Fruit fly (Drosophila melanogaster): ENCODE results near the gene Ets96B.
A peak's percentile ranks its signal among the peaks of the same experiment; 100 is the strongest.

Ets96B gene

dm6 chr3R:24810844-24811625 lies 23.2 kb downstream of the Ets96B start (continued):
- no peak for TF ChIP-seq Bgb (GFP tag; IDR thresholded peaks at IDR 0.05; ENCODE audit: partially characterized antibody)
- TF ChIP-seq pnt (GFP tag; optimal IDR thresholded peaks at IDR 0.05) = peak; percentile 70
- TF ChIP-seq CG2202 (tag; optimal IDR thresholded peaks at IDR 0.05) = peak; percentile 54
- peak; percentile 74 for TF ChIP-seq CG8089 (GFP tag; optimal IDR thresholded peaks at IDR 0.05)
- TF ChIP-seq al (GFP tag; IDR thresholded peaks at IDR 0.05) = peak; percentile 87
- TF ChIP-seq Vsx1 (GFP tag; optimal IDR thresholded peaks at IDR 0.05) = peak; percentile 66
- TF ChIP-seq knrl (GFP tag; IDR thresholded peaks at IDR 0.05; ENCODE audit: partially characterized antibody) = no peak
- TF ChIP-seq Hmx (GFP tag; optimal IDR thresholded peaks at IDR 0.05) = peak; percentile 3
- TF ChIP-seq CG18764 (GFP tag; optimal IDR thresholded peaks at IDR 0.05) = peak; percentile 72
- TF ChIP-seq Nf-YC (tag; optimal IDR thresholded peaks at IDR 0.05) = peak; percentile 72
- peak; percentile 89 for TF ChIP-seq zfh2 (GFP tag; optimal IDR thresholded peaks at IDR 0.05)
- peak; percentile 33 for TF ChIP-seq CG17186 (GFP tag; optimal IDR thresholded peaks at IDR 0.05)
- peak; percentile 41 for TF ChIP-seq TFAM (GFP tag; optimal IDR thresholded peaks at IDR 0.05)
- TF ChIP-seq CG7839 (tag; optimal IDR thresholded peaks at IDR 0.05) = peak; percentile 92
- peak; percentile 84 for TF ChIP-seq CG9609 (GFP tag; optimal IDR thresholded peaks at IDR 0.05)
- TF ChIP-seq CG9932 (GFP tag; IDR thresholded peaks at IDR 0.05) = peak; percentile 88
- TF ChIP-seq gem (tag; optimal IDR thresholded peaks at IDR 0.05) = peak; percentile 91
- peak; percentile 62 for TF ChIP-seq exex (tag; optimal IDR thresholded peaks at IDR 0.05)
- TF ChIP-seq CG15011 (GFP tag; optimal IDR thresholded peaks at IDR 0.05) = peak; percentile 78
- no peak for TF ChIP-seq Scr (GFP tag; IDR thresholded peaks at IDR 0.05; ENCODE audit: partially characterized antibody)
- TF ChIP-seq CG7372 (GFP tag; IDR thresholded peaks at IDR 0.05) = peak; percentile 86
- peak; percentile 73 for TF ChIP-seq kay (GFP tag; optimal IDR thresholded peaks at IDR 0.05)
- peak; percentile 90 for TF ChIP-seq Fer3 (tag; optimal IDR thresholded peaks at IDR 0.05)
- TF ChIP-seq Nf-YA (GFP tag; IDR thresholded peaks at IDR 0.05) = peak; percentile 82
- peak; percentile 95 for TF ChIP-seq CG32532 (GFP tag; IDR thresholded peaks at IDR 0.05)
- TF ChIP-seq E2f2 (GFP tag; IDR thresholded peaks at IDR 0.05) = peak; percentile 66
- TF ChIP-seq CG11398 (GFP tag; optimal IDR thresholded peaks at IDR 0.05) = peak; percentile 71
- TF ChIP-seq Lhr (GFP tag; optimal IDR thresholded peaks at IDR 0.05) = peak; percentile 41
- 0 out of 3 replicates have a peak, but pooled peaks have one; percentile 18 for TF ChIP-seq z (GFP tag; IDR thresholded peaks at IDR 0.05)
- peak; percentile 65; the same call in 1 of the 2 replicates for TF ChIP-seq bowl (GFP tag; IDR thresholded peaks at IDR 0.05)
- TF ChIP-seq CG10321 (GFP tag; IDR thresholded peaks at IDR 0.05) = peak; percentile 55; the same call in 1 of the 2 replicates
- peak; percentile 76 for TF ChIP-seq lbe (GFP tag; optimal IDR thresholded peaks at IDR 0.05)
- peak; percentile 80 for TF ChIP-seq maf-S (GFP tag; optimal IDR thresholded peaks at IDR 0.05)
- peak; percentile 89 for TF ChIP-seq CG17385 (GFP tag; optimal IDR thresholded peaks at IDR 0.05)
- peak; percentile 67 for TF ChIP-seq CG18011 (GFP tag; optimal IDR thresholded peaks at IDR 0.05)
- TF ChIP-seq CG8388 (GFP tag; optimal IDR thresholded peaks at IDR 0.05) = peak; percentile 76
- peak; percentile 75; the same call in 1 of the 3 replicates for TF ChIP-seq gce (GFP tag; IDR thresholded peaks at IDR 0.05)
- peak; percentile 92 for TF ChIP-seq CG12659 (GFP tag; optimal IDR thresholded peaks at IDR 0.05)
- peak; percentile 77 for TF ChIP-seq wek (GFP tag; optimal IDR thresholded peaks at IDR 0.05)
- TF ChIP-seq CG2199 (GFP tag; IDR thresholded peaks at IDR 0.05) = peak; percentile 77; the same call in 2 of the 3 replicates
- TF ChIP-seq gro (GFP tag; optimal IDR thresholded peaks at IDR 0.05) = peak; percentile 91
- TF ChIP-seq ewg (GFP tag; optimal IDR thresholded peaks at IDR 0.05) = peak; percentile 73
- TF ChIP-seq CG13287 (GFP tag; IDR thresholded peaks at IDR 0.05; ENCODE audit: partially characterized antibody) = no peak
- peak; percentile 68 for TF ChIP-seq klu (GFP tag; IDR thresholded peaks at IDR 0.05)
- TF ChIP-seq H2.0 (GFP tag; IDR thresholded peaks at IDR 0.05) = peak; percentile 88
- peak; percentile 86 for TF ChIP-seq Ptx1 (GFP tag; IDR thresholded peaks at IDR 0.05)
- peak; percentile 95 for TF ChIP-seq CG2120 (GFP tag; optimal IDR thresholded peaks at IDR 0.05)
- TF ChIP-seq Adf1 (GFP tag; IDR thresholded peaks at IDR 0.05) = peak; percentile 65
- peak; percentile 92 for TF ChIP-seq mirr (GFP tag; optimal IDR thresholded peaks at IDR 0.05)
